Worm (Caenorhabditis elegans) whole organism, late embryonic: ENCODE measurements around the gene idpb-4.

Experiments
- C08G9.2 ChIP-seq: sonication (generic microtip); optimal IDR thresholded peaks from 2 replicates; lab custom pipeline; 2016; ENCODE audit warnings: mild to moderate bottlenecking, missing genetic modification characterization, moderate library complexity, missing compliant biosample characterization
- F13H6.1 ChIP-seq: sonication (generic microtip); optimal IDR thresholded peaks from 2 replicates; lab custom pipeline; 2016; ENCODE audit warnings: missing genetic modification characterization, missing compliant biosample characterization
- K02D7.2 ChIP-seq: sonication (generic microtip); optimal IDR thresholded peaks from 2 replicates; lab custom pipeline; 2017; ENCODE audit warnings: mild to moderate bottlenecking, missing genetic modification characterization, missing compliant biosample characterization
- ama-1 ChIP-seq: fragments of 150-350 bp; optimal IDR thresholded peaks from 2 replicates; lab custom pipeline; 2014
- ceh-18 ChIP-seq: sonication (generic microtip); optimal IDR thresholded peaks from 2 replicates; lab custom pipeline; 2016; ENCODE audit warnings: missing genetic modification characterization, missing compliant biosample characterization
- ceh-2 ChIP-seq: sonication (generic microtip); optimal IDR thresholded peaks from 2 replicates; lab custom pipeline; 2016; ENCODE audit warnings: missing genotype, missing genetic modification characterization, missing compliant biosample characterization
- ceh-22 ChIP-seq: sonication (generic microtip); optimal IDR thresholded peaks from 2 replicates; lab custom pipeline; 2017; ENCODE audit warnings: missing biosample characterization, missing genetic modification characterization
- ceh-24 ChIP-seq: sonication (generic microtip); optimal IDR thresholded peaks from 2 replicates; lab custom pipeline; 2016; ENCODE audit warnings: mild to moderate bottlenecking, missing genetic modification characterization, missing compliant biosample characterization
- ceh-30 ChIP-seq: fragments of 150-350 bp; optimal IDR thresholded peaks from 2 replicates; lab custom pipeline; 2014; ENCODE audit warnings: missing biosample characterization, missing genetic modification characterization
- ceh-45 ChIP-seq: fragments of 200-800 bp; sonication (Bioruptor generic); IDR thresholded peaks from 2 replicates; pipeline ENCODE4 v1.3.6; 2022; ENCODE audit warnings: missing genetic modification reagents, missing genetic modification characterization, missing compliant biosample characterization
- ceh-48 ChIP-seq: sonication (generic microtip); optimal IDR thresholded peaks from 2 replicates; lab custom pipeline; 2016; ENCODE audit warnings: missing genetic modification characterization, inconsistent platforms, missing compliant biosample characterization
- ceh-9 ChIP-seq: sonication (generic microtip); optimal IDR thresholded peaks from 2 replicates; lab custom pipeline; 2016; ENCODE audit warnings: mild to moderate bottlenecking, missing genetic modification characterization, inconsistent platforms, missing compliant biosample characterization
- che-1 ChIP-seq: sonication (generic microtip); optimal IDR thresholded peaks from 2 replicates; lab custom pipeline; 2016; ENCODE audit warnings: mild to moderate bottlenecking, missing genetic modification characterization, missing compliant biosample characterization
- dmd-4 ChIP-seq: sonication (generic microtip); optimal IDR thresholded peaks from 2 replicates; lab custom pipeline; 2016; ENCODE audit warnings: borderline replicate concordance, missing genetic modification characterization, missing compliant biosample characterization
- dve-1 ChIP-seq: sonication (generic microtip); optimal IDR thresholded peaks from 2 replicates; lab custom pipeline; 2017; ENCODE audit warnings: antibody characterized with exemption, mild to moderate bottlenecking, missing genetic modification characterization, missing compliant biosample characterization
- eyg-1 ChIP-seq: sonication (generic microtip); optimal IDR thresholded peaks from 2 replicates; lab custom pipeline; 2016; ENCODE audit warnings: missing genotype, missing genetic modification characterization, missing compliant biosample characterization
- fkh-10 ChIP-seq: fragments of 150-350 bp; optimal IDR thresholded peaks from 2 replicates; lab custom pipeline; 2014; ENCODE audit warnings: missing biosample characterization, missing genetic modification reagents, missing genetic modification characterization
- fkh-6 ChIP-seq: sonication (generic microtip); optimal IDR thresholded peaks from 2 replicates; lab custom pipeline; 2016; ENCODE audit warnings: missing genetic modification characterization, missing compliant biosample characterization
- hlh-6 ChIP-seq: sonication (generic microtip); optimal IDR thresholded peaks from 2 replicates; lab custom pipeline; 2016; ENCODE audit warnings: missing genotype, missing genetic modification characterization, missing compliant biosample characterization
- hlh-8 ChIP-seq: sonication (generic microtip); optimal IDR thresholded peaks from 2 replicates; lab custom pipeline; 2016; ENCODE audit warnings: missing genotype, missing genetic modification characterization, missing compliant biosample characterization
- lim-6 ChIP-seq: sonication (generic microtip); optimal IDR thresholded peaks from 2 replicates; lab custom pipeline; 2016; ENCODE audit warnings: missing genetic modification characterization, missing compliant biosample characterization
- madf-2 ChIP-seq: sonication (generic microtip); optimal IDR thresholded peaks from 2 replicates; lab custom pipeline; 2017; ENCODE audit warnings: missing genetic modification characterization, missing compliant biosample characterization
- nhr-11 ChIP-seq: fragments of 150-350 bp; optimal IDR thresholded peaks from 2 replicates; lab custom pipeline; 2014; ENCODE audit warnings: missing biosample characterization, missing genetic modification characterization
- nhr-232 ChIP-seq: sonication (generic microtip); optimal IDR thresholded peaks from 2 replicates; lab custom pipeline; 2016; ENCODE audit warnings: missing genetic modification characterization, missing compliant biosample characterization
- pag-3 ChIP-seq: sonication (generic microtip); optimal IDR thresholded peaks from 2 replicates; lab custom pipeline; 2016; ENCODE audit warnings: missing compliant biosample characterization, missing genetic modification characterization, borderline replicate concordance
- pat-9 ChIP-seq: fragments of 200-800 bp; sonication (Bioruptor generic); optimal IDR thresholded peaks from 2 replicates; lab custom pipeline; 2018; ENCODE audit warnings: mild to moderate bottlenecking, missing genetic modification characterization, moderate library complexity, missing compliant biosample characterization
- pha-2 ChIP-seq: sonication (generic microtip); optimal IDR thresholded peaks from 2 replicates; lab custom pipeline; 2017; ENCODE audit warnings: mild to moderate bottlenecking, missing genetic modification characterization, missing compliant biosample characterization
- pha-4 ChIP-seq: fragments of 150-350 bp; optimal IDR thresholded peaks from 2 replicates; lab custom pipeline; 2018; ENCODE audit warnings: missing biosample characterization, missing genetic modification reagents, missing genetic modification characterization
- rnt-1 ChIP-seq: sonication (generic microtip); optimal IDR thresholded peaks from 2 replicates; lab custom pipeline; 2016; ENCODE audit warnings: missing genetic modification characterization, missing compliant biosample characterization
- sdc-2 ChIP-seq: sonication (generic microtip); optimal IDR thresholded peaks from 2 replicates; lab custom pipeline; 2016; ENCODE audit warnings: missing genotype, missing genetic modification characterization, missing compliant biosample characterization
- sox-2 ChIP-seq: fragments of 200-800 bp; sonication (Bioruptor generic); IDR thresholded peaks from 2 replicates; pipeline ENCODE4 v1.3.6; 2022; ENCODE audit warnings: missing genetic modification reagents, missing genetic modification characterization, missing compliant biosample characterization
- sox-4 ChIP-seq: sonication (generic microtip); optimal IDR thresholded peaks from 2 replicates; lab custom pipeline; 2017; ENCODE audit warnings: mild to moderate bottlenecking, missing genetic modification characterization, inconsistent platforms, missing compliant biosample characterization
- ttx-3 ChIP-seq: sonication (generic microtip); optimal IDR thresholded peaks from 2 replicates; lab custom pipeline; 2016; ENCODE audit warnings: missing genetic modification reagents, missing genetic modification characterization, missing compliant biosample characterization
- unc-3 ChIP-seq, 2 experiments: fragments of 200-800 bp in 1 of 2; sonication (Bioruptor generic) in 1 of 2; sonication (generic microtip) in 1 of 2; conservative IDR thresholded peaks in 1 of 2; optimal IDR thresholded peaks in 1 of 2; 2 replicates each; pipeline versions ENCODE4 v1.3.6 to Lab custom; 2016 to 2022; ENCODE audit warnings: missing compliant biosample characterization in 2 of 2, missing genetic modification characterization in 2 of 2, missing genetic modification reagents in 1 of 2
- unc-42 ChIP-seq: sonication (generic microtip); optimal IDR thresholded peaks from 2 replicates; lab custom pipeline; 2016; ENCODE audit warnings: missing genotype, missing genetic modification characterization, missing compliant biosample characterization
- unc-55 ChIP-seq: sonication (generic microtip); optimal IDR thresholded peaks from 2 replicates; lab custom pipeline; 2017; ENCODE audit warnings: missing biosample characterization, missing genetic modification reagents, missing genetic modification characterization
- unc-86 ChIP-seq: sonication (generic microtip); optimal IDR thresholded peaks from 2 replicates; lab custom pipeline; 2016; ENCODE audit warnings: missing genetic modification characterization, missing compliant biosample characterization
- zip-5 ChIP-seq: sonication (generic microtip); optimal IDR thresholded peaks from 2 replicates; lab custom pipeline; 2016; ENCODE audit warnings: missing genetic modification characterization, missing compliant biosample characterization

The idpb-4 gene

ce11 chrII:8732339-8733100 is 4.8 kb downstream of the idpb-4 start, which contains the start of gene rol-6:
Gene rol-6, plus strand, starts transcription at chrII:8733050.
- TF ChIP-seq ceh-24 (tag; lab: Kevin White, UChicago) (no peak), unc-55 (no peak), ceh-48 (tag; lab: Kevin White, UChicago) (no peak), ttx-3 (tag; lab: Kevin White, UChicago) (no peak), zip-5 (tag; lab: Kevin White, UChicago) (no peak), rnt-1 (no peak), che-1 (tag; lab: Kevin White, UChicago) (no peak), ama-1 (no peak), sox-4 (tag; lab: Kevin White, UChicago) (no peak), fkh-6 (tag; lab: Kevin White, UChicago) (no peak), K02D7.2 (tag; lab: Kevin White, UChicago) (no peak)

ce11 chrII:8731736-8732229 is 5.6 kb downstream of the idpb-4 start:
- TF ChIP-seq madf-2 (tag; lab: Kevin White, UChicago) = no peak
- TF ChIP-seq hlh-6 = no peak
- TF ChIP-seq sdc-2 (tag; lab: Kevin White, UChicago) = no peak
- no peak for TF ChIP-seq F13H6.1 (tag; lab: Kevin White, UChicago)
- TF ChIP-seq pat-9 (tag; lab: Kevin White, UChicago) = no peak
- no peak for TF ChIP-seq ceh-2 (tag; lab: Kevin White, UChicago)
- no peak for TF ChIP-seq fkh-10 (GFP tag; lab: Kevin White, UChicago)
- TF ChIP-seq nhr-232 (tag; lab: Kevin White, UChicago) = no peak
- no peak for TF ChIP-seq ceh-9 (tag; lab: Kevin White, UChicago)
- TF ChIP-seq nhr-11 (tag; lab: Kevin White, UChicago) = no peak
- no peak for TF ChIP-seq pha-4 (tag; lab: Kevin White, UChicago)
- no peak for TF ChIP-seq unc-3 (GFP tag; conservative IDR thresholded peaks at IDR 0.05; lab: Robert Waterston, UW)
- no peak for TF ChIP-seq unc-3 (tag; optimal IDR thresholded peaks at IDR 0.05; lab: Kevin White, UChicago)
- TF ChIP-seq ceh-48 (tag; lab: Kevin White, UChicago) = no peak
- TF ChIP-seq ceh-18 (tag; lab: Kevin White, UChicago) = no peak
- no peak for TF ChIP-seq unc-55
- no peak for TF ChIP-seq lim-6 (tag; lab: Kevin White, UChicago)
- no peak for TF ChIP-seq eyg-1
- TF ChIP-seq unc-86 (tag; lab: Kevin White, UChicago) = no peak

- TF ChIP-seq hlh-8 (tag; lab: Kevin White, UChicago) = no peak
- no peak for TF ChIP-seq dve-1 (tag; lab: Kevin White, UChicago)
- no peak for TF ChIP-seq pha-2 (tag; lab: Kevin White, UChicago)
- no peak for TF ChIP-seq C08G9.2
- TF ChIP-seq ceh-45 = no peak
- TF ChIP-seq unc-86 (tag; lab: Kevin White, UChicago) = no peak
- no peak for TF ChIP-seq unc-42 (tag; lab: Kevin White, UChicago)
- no peak for TF ChIP-seq unc-3 (GFP tag; conservative IDR thresholded peaks at IDR 0.05; lab: Robert Waterston, UW)
- TF ChIP-seq unc-3 (tag; optimal IDR thresholded peaks at IDR 0.05; lab: Kevin White, UChicago) = no peak
- no peak for TF ChIP-seq ceh-18 (tag; lab: Kevin White, UChicago)
- no peak for TF ChIP-seq pag-3 (tag; lab: Kevin White, UChicago)
- no peak for TF ChIP-seq rnt-1
- no peak for TF ChIP-seq pha-4 (tag; lab: Kevin White, UChicago)
- TF ChIP-seq ceh-22 (tag; lab: Kevin White, UChicago) = no peak
- no peak for TF ChIP-seq madf-2 (tag; lab: Kevin White, UChicago)
- no peak for TF ChIP-seq sox-2 (GFP tag; lab: Robert Waterston, UW)
- no peak for TF ChIP-seq ceh-24 (tag; lab: Kevin White, UChicago)
- TF ChIP-seq ceh-30 = no peak
- no peak for TF ChIP-seq hlh-6
- TF ChIP-seq dmd-4 = no peak
Observed at ce11 chrII:8730960-8731693, 6.2 kb downstream of the idpb-4 start.
